Worm (Caenorhabditis elegans): ENCODE data around the gene C45G9.5.

C45G9.5 gene

ce11 chrIII:5018116-5018689 lies 29.7 kb upstream of the C45G9.5 start, which contains the start of gene wip-1 (continued):
- peak; percentile 77 for TF ChIP-seq ceh-30 (tag; optimal IDR thresholded peaks at IDR 0.05)
- TF ChIP-seq K09A11.1 (tag; optimal IDR thresholded peaks at IDR 0.05; ENCODE audit: insufficient read depth) = peak; percentile 80
- TF ChIP-seq unc-42 (tag; optimal IDR thresholded peaks at IDR 0.05) = peak; percentile 66
- peak; percentile 81 for TF ChIP-seq madf-2 (tag; optimal IDR thresholded peaks at IDR 0.05)
- peak; percentile 72 for TF ChIP-seq hlh-6 (tag; optimal IDR thresholded peaks at IDR 0.05)
- TF ChIP-seq fax-1 (tag; optimal IDR thresholded peaks at IDR 0.05) = peak; percentile 58
- no peak for TF ChIP-seq ceh-22 (tag; optimal IDR thresholded peaks at IDR 0.05)
- TF ChIP-seq ceh-24 (tag; optimal IDR thresholded peaks at IDR 0.05) = no peak
- TF ChIP-seq ceh-45 (GFP tag; IDR thresholded peaks at IDR 0.05) = 0 out of 2 replicates have a peak, but pooled peaks have one; percentile 36
- TF ChIP-seq eyg-1 (tag; optimal IDR thresholded peaks at IDR 0.05) = peak; percentile 40
- peak; percentile 31 for TF ChIP-seq sox-4 (tag; optimal IDR thresholded peaks at IDR 0.05)
- TF ChIP-seq ceh-34 (tag; optimal IDR thresholded peaks at IDR 0.05) = peak; percentile 94
- no peak for TF ChIP-seq pros-1 (tag; optimal IDR thresholded peaks at IDR 0.05)
- peak; percentile 69 for TF ChIP-seq ceh-2 (tag; optimal IDR thresholded peaks at IDR 0.05)
- TF ChIP-seq hlh-8 (tag; optimal IDR thresholded peaks at IDR 0.05) = peak; percentile 49
- TF ChIP-seq hlh-15 (tag; optimal IDR thresholded peaks at IDR 0.05) = peak; percentile 2
- peak; percentile 80 for TF ChIP-seq F13H6.1 (tag; optimal IDR thresholded peaks at IDR 0.05)
- peak; percentile 44 for TF ChIP-seq ceh-19 (GFP tag; optimal IDR thresholded peaks at IDR 0.05)
- no peak for TF ChIP-seq nhr-11 (tag; optimal IDR thresholded peaks at IDR 0.05)
- TF ChIP-seq C08G9.2 (tag; optimal IDR thresholded peaks at IDR 0.05) = peak; percentile 66
- peak; percentile 88 for TF ChIP-seq ref-2 (tag; optimal IDR thresholded peaks at IDR 0.05)
- TF ChIP-seq pat-9 (tag; optimal IDR thresholded peaks at IDR 0.05) = peak; percentile 85
- TF ChIP-seq pha-4 (tag; optimal IDR thresholded peaks at IDR 0.05) = no peak
- TF ChIP-seq ztf-16 (tag; optimal IDR thresholded peaks at IDR 0.05) = peak; percentile 84
- TF ChIP-seq fkh-6 (tag; optimal IDR thresholded peaks at IDR 0.05) = peak; percentile 60
- TF ChIP-seq unc-55 (GFP tag; optimal IDR thresholded peaks at IDR 0.05) = peak; percentile 65
- peak; percentile 87 for TF ChIP-seq elt-2 (tag; optimal IDR thresholded peaks at IDR 0.05)
- no peak for TF ChIP-seq fkh-10 (GFP tag; optimal IDR thresholded peaks at IDR 0.05)
- no peak for TF ChIP-seq ceh-9 (tag; optimal IDR thresholded peaks at IDR 0.05)
- no peak for TF ChIP-seq npax-4 (tag; optimal IDR thresholded peaks at IDR 0.05)

DNA sequence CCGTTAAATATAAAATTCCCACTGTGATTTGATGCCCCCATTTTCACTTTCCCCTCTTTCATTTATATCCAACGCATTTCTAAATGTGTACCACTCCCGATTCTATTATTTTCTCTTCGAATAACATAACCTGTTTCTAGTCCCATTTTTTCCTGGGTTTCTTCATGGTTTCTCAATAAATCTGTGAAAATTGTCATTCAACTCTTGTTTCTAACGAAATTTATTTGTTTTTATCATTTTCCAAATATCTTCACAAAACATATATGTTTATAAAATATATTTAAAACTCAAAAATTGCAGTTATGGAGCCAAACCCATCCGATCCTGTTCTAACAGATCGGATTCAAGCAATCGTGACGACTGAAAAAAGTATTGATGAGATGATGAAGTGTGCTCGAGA lies 27.0 kb upstream of the C45G9.5 start, which contains the start of gene mdt-11:
Gene mdt-11 (plus strand): TSS at position 301 of the 400 bp plus-strand sequence.
- TF ChIP-seq ceh-6 (GFP tag; optimal IDR thresholded peaks at IDR 0.05) (no peak), syd-9 (tag; optimal IDR thresholded peaks at IDR 0.05) (no peak), madf-2 (tag; optimal IDR thresholded peaks at IDR 0.05) (no peak), zip-5 (tag; optimal IDR thresholded peaks at IDR 0.05) (no peak)

DNA sequence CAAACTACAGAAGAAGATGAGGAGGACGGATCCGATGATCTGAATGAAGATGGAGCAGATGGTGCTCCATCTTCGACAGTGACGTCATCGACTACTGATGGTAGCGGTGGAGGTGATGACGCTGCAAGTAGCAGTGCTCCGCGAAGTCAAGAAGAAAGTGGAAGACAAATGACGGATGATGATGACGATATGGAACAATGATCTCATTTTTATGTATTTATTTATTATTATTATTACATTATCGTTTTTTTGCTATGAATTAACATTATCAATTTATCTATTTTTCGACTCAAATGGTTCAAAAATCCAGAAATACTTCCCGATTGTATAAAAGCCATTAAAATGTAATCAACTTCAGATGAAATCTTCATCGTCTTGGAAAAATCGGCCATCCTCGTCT lies 26.2 kb upstream of the C45G9.5 start, which contains the start of gene R144.3:
Gene R144.3 (plus strand): TSS at position 301 of the 400 bp plus-strand sequence.
- TF ChIP-seq hlh-30 (tag; optimal IDR thresholded peaks at IDR 0.05; ENCODE audit: insufficient read depth) (no peak), nfya-1 (tag; optimal IDR thresholded peaks at IDR 0.05) (no peak), hlh-13 (GFP tag; optimal IDR thresholded peaks at IDR 0.05) (no peak), C38D4.7 (GFP tag; optimal IDR thresholded peaks at IDR 0.05) (no peak), ceh-24 (tag; optimal IDR thresholded peaks at IDR 0.05) (no peak), fax-1 (tag; optimal IDR thresholded peaks at IDR 0.05) (no peak), ceh-2 (tag; optimal IDR thresholded peaks at IDR 0.05) (no peak), sox-2 (GFP tag; IDR thresholded peaks at IDR 0.05) (no peak), ttx-3 (tag; optimal IDR thresholded peaks at IDR 0.05) (no peak), fkh-6 (tag; optimal IDR thresholded peaks at IDR 0.05) (no peak), hlh-15 (tag; optimal IDR thresholded peaks at IDR 0.05) (no peak), ceh-34 (tag; optimal IDR thresholded peaks at IDR 0.05) (no peak), unc-3 (GFP tag; conservative IDR thresholded peaks at IDR 0.05) (no peak), unc-3 (tag; optimal IDR thresholded peaks at IDR 0.05) (no peak)
